Worm (Caenorhabditis elegans) whole organism, midembryonic: ENCODE results near the gene C35A5.10.

Source experiments
- cog-1 ChIP-seq: sonication (generic microtip); optimal IDR thresholded peaks from 2 replicates; lab custom pipeline; 2016; ENCODE audit warnings: missing genetic modification characterization, missing compliant biosample characterization
- flt-1 ChIP-seq: fragments of 200-800 bp; sonication (Bioruptor generic); IDR thresholded peaks from 2 replicates; pipeline ENCODE4 v1.3.6; 2022; ENCODE audit warnings: missing genetic modification characterization, missing compliant biosample characterization
- med-1 ChIP-seq: sonication (generic microtip); optimal IDR thresholded peaks from 2 replicates; lab custom pipeline; 2017; ENCODE audit warnings: missing genetic modification characterization, mild to moderate bottlenecking, missing compliant biosample characterization, antibody characterized with exemption, missing genetic modification reagents; ENCODE audit not compliant: insufficient read depth
- ref-1 ChIP-seq: fragments of 200-800 bp; sonication (Bioruptor generic); conservative IDR thresholded peaks from 2 replicates; pipeline ENCODE4 v1.3.6; 2022; ENCODE audit warnings: missing genetic modification reagents, missing genetic modification characterization, missing compliant biosample characterization
- tab-1 ChIP-seq: fragments of 200-800 bp; sonication (Bioruptor generic); IDR thresholded peaks from 2 replicates; pipeline ENCODE4 v1.3.6; 2022; ENCODE audit warnings: missing genetic modification characterization, missing compliant biosample characterization
- ztf-23 ChIP-seq: fragments of 200-800 bp; sonication (Bioruptor generic); IDR thresholded peaks from 2 replicates; pipeline ENCODE4 v1.3.6; 2022; ENCODE audit warnings: missing genetic modification reagents, missing genetic modification characterization, missing compliant biosample characterization

DNA sequence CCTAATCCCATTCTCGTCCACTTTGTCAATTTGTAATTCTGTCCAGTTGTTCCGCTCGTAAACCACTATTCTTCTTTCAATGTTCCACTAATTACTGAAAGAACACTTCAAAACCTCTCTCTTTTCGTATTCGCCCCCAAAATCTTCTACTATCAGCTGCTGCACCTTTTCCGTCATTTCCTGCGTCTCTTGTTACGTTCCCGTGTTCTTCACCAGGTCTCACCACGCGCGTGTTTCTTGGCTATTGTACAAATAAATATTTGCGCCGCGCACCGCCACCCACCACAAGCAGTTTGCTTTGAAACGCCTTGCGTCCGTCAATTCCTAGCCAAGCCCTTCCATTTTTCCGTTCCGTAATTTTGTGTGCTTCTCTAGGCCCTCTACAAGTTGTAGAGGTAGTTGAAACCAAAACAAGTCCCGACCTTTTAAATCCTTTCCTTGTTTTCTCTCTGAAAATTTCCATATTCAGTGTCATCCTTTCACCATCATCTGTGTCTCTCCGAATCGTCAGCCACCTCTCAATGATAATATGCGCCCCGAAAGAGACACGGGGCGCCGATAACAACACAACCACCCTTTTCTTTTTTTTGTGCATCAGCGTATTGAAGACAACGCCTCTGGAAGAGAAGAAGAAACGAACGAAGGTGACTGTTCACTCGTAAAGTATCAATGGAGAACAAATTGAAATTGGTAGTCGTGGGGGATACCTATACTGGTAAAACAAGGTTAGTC lies 25.7 kb upstream of the C35A5.10 start, which contains the start of the genes crp-1 and Y32F6B.9:
- TF ChIP-seq med-1 (GFP tag; lab: Kevin White, UChicago) = no peak
- TF ChIP-seq tab-1 (GFP tag; lab: Robert Waterston, UW) = no peak
- TF ChIP-seq flt-1 (GFP tag; lab: Robert Waterston, UW) = no peak
- TF ChIP-seq ref-1 (GFP tag; lab: Robert Waterston, UW) = no peak
- TF ChIP-seq cog-1 (tag; lab: Kevin White, UChicago) = no peak
- no peak for TF ChIP-seq ztf-23 (GFP tag; lab: Robert Waterston, UW)
